Worm (Caenorhabditis elegans) whole organism, L4 larva: ENCODE data around the gene del-10.

Experiments
- D1046.2 ChIP-seq: fragments of 200-800 bp; sonication (Bioruptor generic); IDR thresholded peaks from 2 replicates; pipeline ENCODE4 v1.3.6; 2022; ENCODE audit warnings: missing genetic modification characterization, missing compliant biosample characterization
- F26F4.8 ChIP-seq: fragments of 200-800 bp; sonication (Bioruptor generic); conservative IDR thresholded peaks from 2 replicates; pipeline ENCODE4 v1.3.6; 2022; ENCODE audit warnings: missing genetic modification characterization, missing compliant biosample characterization
- F44E2.7 ChIP-seq: fragments of 200-800 bp; sonication (Bioruptor generic); IDR thresholded peaks from 2 replicates; pipeline ENCODE4 v2.1.2; 2022; ENCODE audit warnings: missing genetic modification characterization, missing compliant biosample characterization
- T20F7.1 ChIP-seq: fragments of 200-800 bp; sonication (Bioruptor generic); optimal IDR thresholded peaks from 2 replicates; lab custom pipeline; 2018; ENCODE audit warnings: mild to moderate bottlenecking, missing genetic modification characterization, missing compliant biosample characterization
- Y48G9A.11 ChIP-seq: fragments of 200-800 bp; sonication (Bioruptor generic); IDR thresholded peaks from 2 replicates; pipeline ENCODE4 v1.3.6; 2022; ENCODE audit warnings: missing genetic modification reagents, missing genetic modification characterization, missing compliant biosample characterization
- Y5F2A.4 ChIP-seq: fragments of 200-800 bp; sonication (Bioruptor generic); optimal IDR thresholded peaks from 2 replicates; lab custom pipeline; 2018; ENCODE audit warnings: mild to moderate bottlenecking, missing genetic modification characterization, missing compliant biosample characterization
- aha-1 ChIP-seq: fragments of 150-350 bp; peaks from one replicate; lab custom pipeline; 2014; ENCODE audit warnings: missing biosample characterization, missing genetic modification characterization
- aly-2 ChIP-seq: sonication (generic microtip); optimal IDR thresholded peaks from 2 replicates; lab custom pipeline; 2018; ENCODE audit warnings: missing biosample characterization, missing genetic modification characterization
- attf-4 ChIP-seq: sonication (generic microtip); optimal IDR thresholded peaks from 3 replicates; lab custom pipeline; 2017; ENCODE audit warnings: missing biosample characterization, missing genetic modification characterization
- ceh-44 ChIP-seq: fragments of 200-800 bp; sonication (Bioruptor generic); IDR thresholded peaks from 2 replicates; pipeline ENCODE4 v1.3.6; 2022; ENCODE audit warnings: missing genetic modification reagents, missing genetic modification characterization, missing compliant biosample characterization
- ces-1 ChIP-seq: fragments of 150-350 bp; sonication (generic microtip); optimal IDR thresholded peaks from 4 replicates; lab custom pipeline; 2014; ENCODE audit warnings: missing biosample characterization, missing genetic modification reagents, missing genetic modification characterization
- ctbp-1 ChIP-seq: fragments of 200-800 bp; sonication (Bioruptor generic); IDR thresholded peaks from 2 replicates; pipeline ENCODE4 v1.3.6; 2022; ENCODE audit warnings: missing genetic modification reagents, missing genetic modification characterization, missing compliant biosample characterization
- daf-12 ChIP-seq: fragments of 150-350 bp; optimal IDR thresholded peaks from 2 replicates; lab custom pipeline; 2014; ENCODE audit warnings: missing biosample characterization, missing genetic modification reagents, missing genetic modification characterization
- daf-16 ChIP-seq, 3 experiments: sonication (generic microtip); optimal IDR thresholded peaks; 2 replicates each; lab custom pipeline; 2016 to 2017; ENCODE audit warnings: missing genetic modification characterization in 3 of 3, missing genetic modification reagents in 3 of 3, mild to moderate bottlenecking in 2 of 3, missing compliant biosample characterization in 2 of 3, missing biosample characterization in 1 of 3, moderate library complexity in 1 of 3
- daf-8 ChIP-seq: fragments of 200-800 bp; sonication (Bioruptor generic); IDR thresholded peaks from 2 replicates; pipeline ENCODE4 v1.3.6; 2022; ENCODE audit warnings: missing genetic modification characterization, missing compliant biosample characterization
- dmd-8 ChIP-seq: fragments of 200-800 bp; sonication (Bioruptor generic); IDR thresholded peaks from 2 replicates; pipeline ENCODE4 v1.3.6; 2022; ENCODE audit warnings: missing genetic modification characterization, missing compliant biosample characterization
- dpl-1 ChIP-seq: fragments of 150-350 bp; optimal IDR thresholded peaks from 2 replicates; lab custom pipeline; 2014; ENCODE audit warnings: missing biosample characterization, missing genetic modification reagents, missing genetic modification characterization
- dve-1 ChIP-seq: sonication (generic microtip); optimal IDR thresholded peaks from 2 replicates; lab custom pipeline; 2017; ENCODE audit warnings: antibody characterized with exemption, mild to moderate bottlenecking, missing genetic modification characterization, missing compliant biosample characterization; ENCODE audit not compliant: insufficient read depth
- egl-27 ChIP-seq: sonication (generic microtip); optimal IDR thresholded peaks from 3 replicates; lab custom pipeline; 2017; ENCODE audit warnings: missing biosample characterization, missing genetic modification reagents, missing genetic modification characterization
- fkh-10 ChIP-seq: fragments of 150-350 bp; optimal IDR thresholded peaks from 2 replicates; lab custom pipeline; 2014; ENCODE audit warnings: missing biosample characterization, missing genetic modification reagents, missing genetic modification characterization
- hlh-30 ChIP-seq: sonication (generic microtip); optimal IDR thresholded peaks from 2 replicates; lab custom pipeline; 2017; ENCODE audit warnings: antibody characterized with exemption, mild to moderate bottlenecking, missing genetic modification characterization, missing compliant biosample characterization; ENCODE audit not compliant: insufficient read depth
- lim-7 ChIP-seq: fragments of 200-800 bp; sonication (Bioruptor generic); IDR thresholded peaks from 2 replicates; pipeline ENCODE4 v1.3.6; 2022; ENCODE audit warnings: missing genetic modification characterization, missing compliant biosample characterization
- lin-1 ChIP-seq: fragments of 200-800 bp; sonication (Bioruptor generic); IDR thresholded peaks from 2 replicates; pipeline ENCODE4 v1.3.6; 2022; ENCODE audit warnings: missing genetic modification reagents, missing genetic modification characterization, missing compliant biosample characterization
- lin-38 ChIP-seq: fragments of 200-800 bp; sonication (Bioruptor generic); IDR thresholded peaks from 2 replicates; pipeline ENCODE4 v1.3.6; 2022; ENCODE audit warnings: missing genetic modification reagents, missing genetic modification characterization, missing compliant biosample characterization
- lir-3 ChIP-seq: sonication (generic microtip); optimal IDR thresholded peaks from 2 replicates; lab custom pipeline; 2016; ENCODE audit warnings: mild to moderate bottlenecking, missing genetic modification characterization, missing compliant biosample characterization
- lsy-2 ChIP-seq, 2 experiments: fragments of 150-350 bp in 1 of 2; sonication (generic microtip) in 1 of 2; optimal IDR thresholded peaks; 2 replicates each; lab custom pipeline; 2014 to 2017; ENCODE audit warnings: missing biosample characterization in 2 of 2, missing genetic modification characterization in 2 of 2
- madf-9 ChIP-seq: fragments of 200-800 bp; sonication (Bioruptor generic); conservative IDR thresholded peaks from 2 replicates; pipeline ENCODE4 v1.3.6; 2022; ENCODE audit warnings: missing genetic modification reagents, missing genetic modification characterization, missing compliant biosample characterization
- mxl-2 ChIP-seq: fragments of 200-800 bp; sonication (Bioruptor generic); conservative IDR thresholded peaks from 2 replicates; pipeline ENCODE4 v1.3.6; 2022; ENCODE audit warnings: missing genetic modification reagents, missing genetic modification characterization, missing compliant biosample characterization
- nhr-10 ChIP-seq: fragments of 150-350 bp; optimal IDR thresholded peaks from 2 replicates; lab custom pipeline; 2014; ENCODE audit warnings: missing biosample characterization, missing genetic modification characterization
- nhr-41 ChIP-seq: fragments of 200-800 bp; sonication (Bioruptor generic); IDR thresholded peaks from 2 replicates; pipeline ENCODE4 v1.3.6; 2022; ENCODE audit warnings: missing genetic modification reagents, missing genetic modification characterization, missing compliant biosample characterization
- nhr-48 ChIP-seq: sonication (generic microtip); optimal IDR thresholded peaks from 2 replicates; lab custom pipeline; 2016; ENCODE audit warnings: mild to moderate bottlenecking, missing genetic modification characterization, missing compliant biosample characterization
- nhr-6 ChIP-seq: fragments of 150-350 bp; optimal IDR thresholded peaks from 2 replicates; lab custom pipeline; 2014; ENCODE audit warnings: missing biosample characterization, missing genetic modification characterization
- nhr-76 ChIP-seq: fragments of 150-350 bp; optimal IDR thresholded peaks from 2 replicates; lab custom pipeline; 2014; ENCODE audit warnings: missing biosample characterization, missing genetic modification characterization
- nhr-77 ChIP-seq: fragments of 150-350 bp; optimal IDR thresholded peaks from 2 replicates; lab custom pipeline; 2014; ENCODE audit warnings: missing biosample characterization, missing genetic modification characterization
- pha-4 ChIP-seq, 2 experiments: fragments of 150-350 bp in 1 of 2; fragments of 200-800 bp in 1 of 2; sonication (Bioruptor generic) in 1 of 2; IDR thresholded peaks in 1 of 2; optimal IDR thresholded peaks in 1 of 2; 2 replicates each; pipeline versions ENCODE4 v1.3.6 to Lab custom; 2014 to 2022; ENCODE audit warnings: missing genetic modification characterization in 2 of 2, missing genetic modification reagents in 2 of 2, missing biosample characterization in 1 of 2, missing compliant biosample characterization in 1 of 2
- pqm-1 ChIP-seq: sonication (generic microtip); optimal IDR thresholded peaks from 2 replicates; lab custom pipeline; 2017; ENCODE audit warnings: missing biosample characterization, missing genetic modification characterization
- snpc-1.2 ChIP-seq: fragments of 200-800 bp; sonication (Bioruptor generic); IDR thresholded peaks from 2 replicates; pipeline ENCODE4 v1.3.6; 2022; ENCODE audit warnings: missing genetic modification reagents, missing genetic modification characterization, missing compliant biosample characterization
- snpc-4 ChIP-seq: fragments of 150-350 bp; optimal IDR thresholded peaks from 2 replicates; lab custom pipeline; 2014; ENCODE audit warnings: missing biosample characterization, missing genetic modification characterization
- tag-97 ChIP-seq: fragments of 200-800 bp; sonication (Bioruptor generic); IDR thresholded peaks from 2 replicates; pipeline ENCODE4 v1.3.6; 2022; ENCODE audit warnings: missing genetic modification characterization, missing compliant biosample characterization
- tra-1 ChIP-seq: fragments of 200-800 bp; sonication (Bioruptor generic); IDR thresholded peaks from 2 replicates; pipeline ENCODE4 v1.3.6; 2022; ENCODE audit warnings: missing genetic modification reagents, missing genetic modification characterization, missing compliant biosample characterization
- unc-130 ChIP-seq: sonication (generic microtip); optimal IDR thresholded peaks from 2 replicates; lab custom pipeline; 2016; ENCODE audit warnings: missing genetic modification reagents, missing genetic modification characterization, missing compliant biosample characterization
- vab-7 ChIP-seq: fragments of 200-800 bp; sonication (Bioruptor generic); IDR thresholded peaks from 2 replicates; pipeline ENCODE4 v1.3.6; 2022; ENCODE audit warnings: missing genetic modification reagents, missing genetic modification characterization, missing compliant biosample characterization
- zfp-2 ChIP-seq: sonication (generic microtip); optimal IDR thresholded peaks from 2 replicates; lab custom pipeline; 2016; ENCODE audit warnings: mild to moderate bottlenecking, missing genetic modification characterization, missing compliant biosample characterization
- zfp-3 ChIP-seq: fragments of 200-800 bp; sonication (Bioruptor generic); conservative IDR thresholded peaks from 2 replicates; pipeline ENCODE4 v1.3.6; 2022; ENCODE audit warnings: missing genetic modification reagents, missing genetic modification characterization, missing compliant biosample characterization
- ztf-11 ChIP-seq: fragments of 150-350 bp; optimal IDR thresholded peaks from 2 replicates; lab custom pipeline; 2014; ENCODE audit warnings: missing biosample characterization, missing genetic modification characterization

The del-10 gene

DNA sequence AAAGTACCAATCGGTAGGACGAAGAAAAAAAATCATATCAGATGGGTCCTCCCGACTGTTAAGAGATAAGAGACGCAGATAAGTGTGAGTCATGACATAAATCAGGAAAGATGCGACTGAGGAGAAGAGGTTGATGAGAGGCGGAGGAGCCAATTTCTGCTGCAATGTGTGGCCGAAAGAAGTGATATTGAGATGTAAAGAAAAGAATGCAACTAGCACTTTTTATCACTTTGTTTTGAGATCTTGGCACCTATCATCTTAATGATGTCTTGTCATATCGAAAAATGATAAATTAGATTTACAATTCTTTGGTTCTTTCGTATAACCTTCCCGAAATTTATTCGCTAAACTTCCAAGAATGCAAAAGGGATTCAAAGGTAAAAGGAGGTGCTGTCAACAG, at the start of gene del-10:
TSS of gene del-10 (minus strand) at position 24 of the 400 bp plus-strand sequence.
- TF ChIP-seq T20F7.1 (GFP tag; lab: Kevin White, UChicago): no peak
- no peak for TF ChIP-seq daf-12 (tag; lab: Kevin White, UChicago)
- no peak for TF ChIP-seq nhr-77 (tag; lab: Kevin White, UChicago)
- TF ChIP-seq lin-1: no peak
- TF ChIP-seq Y5F2A.4: no peak
- TF ChIP-seq madf-9 (GFP tag; lab: Robert Waterston, UW): no peak
- no peak for TF ChIP-seq zfp-3 (GFP tag; lab: Robert Waterston, UW)
- no peak for TF ChIP-seq Y48G9A.11
- TF ChIP-seq tag-97 (GFP tag; lab: Robert Waterston, UW): no peak
- no peak for TF ChIP-seq hlh-30
- TF ChIP-seq, all 104 proteins: peak for 0

DNA sequence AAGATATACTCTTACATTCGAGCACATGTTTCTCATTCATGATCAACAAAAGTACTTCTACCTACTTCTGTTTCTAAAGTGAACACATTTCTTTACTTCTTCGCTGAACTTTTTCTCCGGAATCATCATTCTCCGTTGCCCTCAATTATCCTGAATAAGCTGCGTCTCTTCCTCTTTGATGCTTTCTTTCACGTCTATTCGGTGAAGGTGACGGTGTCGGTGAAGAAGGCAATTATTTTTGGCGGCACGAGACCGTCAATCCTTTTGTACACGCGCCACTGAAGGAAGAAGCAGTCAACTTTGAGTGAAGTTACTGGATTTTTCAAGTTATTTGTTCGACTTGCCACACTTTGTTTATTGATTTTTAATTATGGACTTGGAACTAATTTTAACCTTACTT, 49.6 kb upstream of the del-10 start, which contains the start of gene abch-1:
TSS of gene abch-1 (minus strand) at position 101 of the 400 bp plus-strand sequence.
- TF ChIP-seq zfp-2 (tag; lab: Kevin White, UChicago) (no peak), ztf-11 (no peak), nhr-41 (GFP tag; lab: Robert Waterston, UW) (no peak), F26F4.8 (GFP tag; lab: Robert Waterston, UW) (no peak), lin-38 (GFP tag; lab: Robert Waterston, UW) (no peak)

DNA sequence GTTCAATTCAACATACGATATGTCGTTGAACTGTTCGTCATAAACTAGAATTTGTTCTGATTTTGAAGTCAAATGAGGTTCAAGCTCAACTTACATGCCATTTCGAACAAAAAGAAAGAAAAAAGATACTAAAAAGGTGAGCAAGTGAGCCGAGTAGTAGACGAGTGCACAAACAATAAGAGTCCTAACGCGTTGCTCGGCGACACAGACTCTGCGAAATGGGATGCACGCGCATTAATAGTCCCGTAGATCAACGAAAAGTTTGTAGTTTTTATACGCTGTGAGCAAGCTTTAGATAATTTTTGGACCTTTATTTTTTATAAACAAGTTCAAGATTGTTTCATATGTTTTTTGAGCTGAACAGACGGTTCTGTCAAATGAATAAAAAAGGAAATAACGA, 46.7 kb upstream of the del-10 start, which contains the start of gene C56E6.4:
TSS of gene C56E6.4 (minus strand) at position 101 of the 400 bp plus-strand sequence.
- no peak for TF ChIP-seq unc-130 (GFP tag; lab: Kevin White, UChicago)
- TF ChIP-seq fkh-10 (GFP tag; lab: Kevin White, UChicago): no peak
- TF ChIP-seq dpl-1 (GFP tag; lab: Kevin White, UChicago): no peak
- TF ChIP-seq D1046.2 (GFP tag; lab: Robert Waterston, UW): no peak
- no peak for TF ChIP-seq ceh-44 (GFP tag; lab: Robert Waterston, UW)
- TF ChIP-seq nhr-48 (tag; lab: Kevin White, UChicago): no peak
- no peak for TF ChIP-seq dmd-8 (GFP tag; lab: Robert Waterston, UW)
- TF ChIP-seq lin-38 (GFP tag; lab: Robert Waterston, UW): no peak
- no peak for TF ChIP-seq ces-1
- no peak for TF ChIP-seq aha-1

DNA sequence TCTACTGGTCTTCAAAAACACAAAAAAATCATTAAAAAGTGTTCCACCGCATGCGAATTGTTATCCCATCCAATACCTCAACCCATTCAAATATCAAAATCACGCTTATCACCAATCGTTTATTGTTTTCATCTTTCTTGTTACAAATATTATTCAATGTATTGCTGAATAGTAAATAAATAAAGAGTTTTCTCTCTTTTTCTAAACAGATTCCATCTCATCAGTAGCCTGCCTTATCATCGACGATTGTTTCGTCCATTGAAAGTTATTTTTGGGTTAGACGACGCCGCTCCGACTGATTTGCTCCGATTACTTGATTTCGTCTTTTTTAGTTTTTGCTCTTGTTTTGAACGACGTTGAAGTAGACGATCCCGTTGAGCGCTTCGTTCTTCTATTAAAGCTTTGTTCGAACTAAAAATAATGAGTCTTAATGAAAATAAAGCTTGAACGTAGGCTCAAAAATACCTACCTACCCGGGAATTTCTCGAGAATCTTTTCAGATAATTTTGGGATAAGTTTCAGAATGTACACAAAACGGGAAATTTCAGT, 44.3 kb upstream of the del-10 start:
- TF ChIP-seq snpc-1.2 (GFP tag; lab: Robert Waterston, UW): no peak
- TF ChIP-seq nhr-10: no peak
- TF ChIP-seq attf-4 (tag; lab: Kevin White, UChicago): no peak
- peak; percentile 7 for TF ChIP-seq dve-1 (tag; lab: Kevin White, UChicago)
- TF ChIP-seq daf-8 (GFP tag; lab: Robert Waterston, UW): no peak
- TF ChIP-seq vab-7: no peak
- no peak for TF ChIP-seq pqm-1 (tag; lab: Kevin White, UChicago)
- TF ChIP-seq snpc-4 (tag; lab: Kevin White, UChicago): no peak
- TF ChIP-seq mxl-2 (GFP tag; lab: Robert Waterston, UW): no peak
- no peak for TF ChIP-seq egl-27 (tag; lab: Kevin White, UChicago)
- no peak for TF ChIP-seq lsy-2 (tag; optimal IDR thresholded peaks at IDR 0.05; lab: Kevin White, UChicago)
- no peak for TF ChIP-seq nhr-6 (tag; lab: Kevin White, UChicago)
- no peak for TF ChIP-seq lim-7 (GFP tag; lab: Robert Waterston, UW)
- no peak for TF ChIP-seq F44E2.7 (GFP tag; lab: Robert Waterston, UW)
- no peak for TF ChIP-seq daf-12 (tag; lab: Kevin White, UChicago)
- no peak for TF ChIP-seq tra-1 (GFP tag; lab: Robert Waterston, UW)
- TF ChIP-seq daf-16 (GFP tag; optimal IDR thresholded peaks at IDR 0.05; lab: Kevin White, UChicago): no peak
- TF ChIP-seq daf-16 (tag; optimal IDR thresholded peaks at IDR 0.05; lab: Kevin White, UChicago): peak; percentile 91
- TF ChIP-seq nhr-76: no peak
- TF ChIP-seq pha-4 (GFP tag; IDR thresholded peaks at IDR 0.05; lab: Robert Waterston, UW): no peak
- no peak for TF ChIP-seq pha-4 (tag; optimal IDR thresholded peaks at IDR 0.05; lab: Kevin White, UChicago)
- no peak for TF ChIP-seq lir-3
- no peak for TF ChIP-seq ctbp-1 (GFP tag; lab: Robert Waterston, UW)
- TF ChIP-seq lin-1: no peak
- peak; percentile 34; the same call in 1 of the 2 replicates for TF ChIP-seq lin-38 (GFP tag; lab: Robert Waterston, UW)
- TF ChIP-seq aly-2 (tag; lab: Kevin White, UChicago): no peak
- no peak; the same call in 1 of the 2 replicates for TF ChIP-seq zfp-3 (GFP tag; lab: Robert Waterston, UW)
